Fruit fly (Drosophila melanogaster) whole organism, embryonic: ENCODE data around the gene CG14402.

Experiments used
- Asciz ChIP-seq: fragments of 200-800 bp; sonication (Bioruptor generic); optimal IDR thresholded peaks from 2 replicates; lab custom pipeline; 2017; ENCODE audit warnings: missing biosample characterization, mild to moderate bottlenecking, missing genetic modification characterization, missing genetic modification reagents
- Blimp-1 ChIP-seq: fragments of 200-800 bp; sonication (Bioruptor generic); optimal IDR thresholded peaks from 3 replicates; lab custom pipeline; 2018; ENCODE audit warnings: missing biosample characterization, missing genetic modification characterization, mild to moderate bottlenecking, moderate library complexity, missing genetic modification reagents
- BtbVII ChIP-seq: fragments of 200-800 bp; sonication (Bioruptor generic); optimal IDR thresholded peaks from 3 replicates; lab custom pipeline; 2017; ENCODE audit warnings: missing biosample characterization, mild to moderate bottlenecking, missing genetic modification characterization
- CG10274 ChIP-seq: fragments of 200-800 bp; sonication (Bioruptor generic); optimal IDR thresholded peaks from 3 replicates; lab custom pipeline; 2017; ENCODE audit warnings: missing biosample characterization, mild to moderate bottlenecking, missing genetic modification characterization
- CG10543 ChIP-seq: fragments of 200-800 bp; sonication (Bioruptor generic); optimal IDR thresholded peaks from 3 replicates; lab custom pipeline; 2017; ENCODE audit warnings: missing biosample characterization, mild to moderate bottlenecking, missing genetic modification characterization, moderate library complexity
- CG11456 ChIP-seq: fragments of 200-800 bp; sonication (Bioruptor generic); IDR thresholded peaks from 3 replicates; pipeline ENCODE4 v1.3.6; 2022; ENCODE audit warnings: missing biosample characterization, missing genetic modification characterization
- CG13424 ChIP-seq: fragments of 200-800 bp; sonication (Bioruptor generic); optimal IDR thresholded peaks from 2 replicates; lab custom pipeline; 2019; ENCODE audit warnings: missing biosample characterization, mild to moderate bottlenecking, missing genetic modification characterization, moderate library complexity
- CG14441 ChIP-seq: fragments of 200-800 bp; sonication (Bioruptor generic); IDR thresholded peaks from 2 replicates; pipeline ENCODE4 v1.3.6; 2022; ENCODE audit warnings: missing biosample characterization, missing genetic modification characterization
- CG14710 ChIP-seq: fragments of 200-800 bp; sonication (Bioruptor generic); optimal IDR thresholded peaks from 3 replicates; lab custom pipeline; 2019; ENCODE audit warnings: missing biosample characterization, mild to moderate bottlenecking, missing genetic modification characterization, moderate library complexity
- CG16863 ChIP-seq: fragments of 200-800 bp; sonication (Bioruptor generic); optimal IDR thresholded peaks from 3 replicates; lab custom pipeline; 2016; ENCODE audit warnings: missing biosample characterization, missing genetic modification characterization
- CG17186 ChIP-seq: fragments of 200-800 bp; sonication (Bioruptor generic); optimal IDR thresholded peaks from 3 replicates; lab custom pipeline; 2017; ENCODE audit warnings: missing biosample characterization, missing genetic modification reagents, missing genetic modification characterization
- CG18262 ChIP-seq: fragments of 200-800 bp; optimal IDR thresholded peaks from 3 replicates; lab custom pipeline; 2019; ENCODE audit warnings: missing biosample characterization, mild to moderate bottlenecking, missing genetic modification characterization, moderate library complexity
- CG2875 ChIP-seq: fragments of 200-800 bp; sonication (Bioruptor generic); optimal IDR thresholded peaks from 2 replicates; lab custom pipeline; 2017; ENCODE audit warnings: missing biosample characterization, mild to moderate bottlenecking, missing genetic modification characterization, missing genetic modification reagents
- CG30403 ChIP-seq: fragments of 200-800 bp; sonication (Bioruptor generic); optimal IDR thresholded peaks from 3 replicates; lab custom pipeline; 2016; ENCODE audit warnings: missing biosample characterization, missing genetic modification characterization
- CG4282 ChIP-seq: fragments of 200-800 bp; sonication (Bioruptor generic); optimal IDR thresholded peaks from 2 replicates; lab custom pipeline; 2016; ENCODE audit warnings: missing biosample characterization, missing genetic modification characterization
- CG4707 ChIP-seq: fragments of 200-800 bp; sonication (Bioruptor generic); optimal IDR thresholded peaks from 2 replicates; lab custom pipeline; 2018; ENCODE audit warnings: missing biosample characterization, mild to moderate bottlenecking, missing genetic modification characterization, moderate library complexity
- CG6254 ChIP-seq: fragments of 200-800 bp; sonication (Bioruptor generic); optimal IDR thresholded peaks from 3 replicates; lab custom pipeline; 2017; ENCODE audit warnings: mild to moderate bottlenecking, missing biosample characterization, missing genetic modification reagents, missing genetic modification characterization
- CG8281 ChIP-seq: fragments of 200-800 bp; sonication (Bioruptor generic); optimal IDR thresholded peaks from 2 replicates; lab custom pipeline; 2018; ENCODE audit warnings: missing biosample characterization, mild to moderate bottlenecking, missing genetic modification characterization, moderate library complexity
- D19A ChIP-seq: fragments of 200-800 bp; optimal IDR thresholded peaks from 3 replicates; lab custom pipeline; 2019; ENCODE audit warnings: missing biosample characterization, mild to moderate bottlenecking, missing genetic modification characterization, moderate library complexity
- D19B ChIP-seq: fragments of 200-800 bp; sonication (Bioruptor generic); optimal IDR thresholded peaks from 2 replicates; lab custom pipeline; 2017; ENCODE audit warnings: missing biosample characterization, mild to moderate bottlenecking, missing genetic modification characterization
- Deaf1 ChIP-seq: fragments of 200-800 bp; optimal IDR thresholded peaks from 3 replicates; lab custom pipeline; 2019; ENCODE audit warnings: missing biosample characterization, mild to moderate bottlenecking, missing genetic modification characterization, moderate library complexity
- Dfd ChIP-seq, 2 experiments: fragments of >200 bp; optimal IDR thresholded peaks; 2 replicates each; lab custom pipeline; 2017; ENCODE audit warnings: missing biosample characterization in 2 of 2, missing genetic modification characterization in 2 of 2
- Fer1 ChIP-seq: fragments of 200-800 bp; sonication (Bioruptor generic); optimal IDR thresholded peaks from 2 replicates; lab custom pipeline; 2017; ENCODE audit warnings: missing biosample characterization, mild to moderate bottlenecking, missing genetic modification characterization
- H2.0 ChIP-seq: fragments of 200-800 bp; sonication (Bioruptor generic); IDR thresholded peaks from 2 replicates; pipeline ENCODE4 v1.3.6; 2022; ENCODE audit warnings: missing biosample characterization, missing genetic modification characterization
- HHEX ChIP-seq: fragments of 200-800 bp; sonication (Bioruptor generic); optimal IDR thresholded peaks from 3 replicates; lab custom pipeline; 2017; ENCODE audit warnings: missing biosample characterization, mild to moderate bottlenecking, missing genetic modification characterization, missing genetic modification reagents
- Med ChIP-seq: fragments of 200-800 bp; sonication (Bioruptor generic); peaks from one replicate; lab custom pipeline; 2016; ENCODE audit warnings: missing biosample characterization, missing genetic modification characterization, mild to moderate bottlenecking, inconsistent platforms, moderate library complexity
- NFAT ChIP-seq: fragments of 200-800 bp; sonication (Bioruptor generic); IDR thresholded peaks from 2 replicates; pipeline ENCODE4 v1.3.6; 2022; ENCODE audit warnings: missing biosample characterization, missing genetic modification characterization
- Nf-YB ChIP-seq: fragments of 200-800 bp; sonication (Bioruptor generic); optimal IDR thresholded peaks from 3 replicates; lab custom pipeline; 2019; ENCODE audit warnings: missing biosample characterization, mild to moderate bottlenecking, missing genetic modification characterization, moderate library complexity
- Xbp1 ChIP-seq: fragments of 200-800 bp; sonication (Bioruptor generic); optimal IDR thresholded peaks from 3 replicates; lab custom pipeline; 2016; ENCODE audit warnings: missing biosample characterization, mild to moderate bottlenecking, missing genetic modification characterization
- cg ChIP-seq: fragments of 200-800 bp; sonication (Bioruptor generic); optimal IDR thresholded peaks from 3 replicates; lab custom pipeline; 2019; ENCODE audit warnings: missing biosample characterization, mild to moderate bottlenecking, missing genetic modification characterization, moderate library complexity
- chinmo ChIP-seq: fragments of 200-800 bp; sonication (Bioruptor generic); IDR thresholded peaks from 4 replicates; pipeline ENCODE4 v1.3.6; 2022; ENCODE audit warnings: missing biosample characterization, missing genetic modification characterization; ENCODE audit not compliant: partially characterized antibody
- fru ChIP-seq: fragments of >200 bp; optimal IDR thresholded peaks from 2 replicates; lab custom pipeline; 2017
- gem ChIP-seq: fragments of 200-800 bp; sonication (Bioruptor generic); optimal IDR thresholded peaks from 2 replicates; lab custom pipeline; 2019; ENCODE audit warnings: missing biosample characterization, mild to moderate bottlenecking, missing genetic modification characterization, moderate library complexity
- gsb ChIP-seq: fragments of 200-800 bp; sonication (Bioruptor generic); IDR thresholded peaks from 2 replicates; pipeline ENCODE4 v1.3.6; 2022; ENCODE audit warnings: missing biosample characterization, missing genetic modification characterization
- hkb ChIP-seq, 2 experiments: fragments of 200-800 bp in 1 of 2; fragments of >200 bp in 1 of 2; sonication (Bioruptor generic) in 1 of 2; IDR thresholded peaks in 1 of 2; optimal IDR thresholded peaks in 1 of 2; 2 replicates each; pipeline versions ENCODE4 v1.3.6 to Lab custom; 2017 to 2022; ENCODE audit warnings: missing biosample characterization in 1 of 2, missing genetic modification characterization in 1 of 2
- ind ChIP-seq: fragments of 200-800 bp; sonication (Bioruptor generic); optimal IDR thresholded peaks from 3 replicates; lab custom pipeline; 2016; ENCODE audit warnings: missing biosample characterization, missing genetic modification characterization
- kah ChIP-seq: fragments of 200-800 bp; sonication (Bioruptor generic); optimal IDR thresholded peaks from 2 replicates; lab custom pipeline; 2018; ENCODE audit warnings: missing biosample characterization, mild to moderate bottlenecking, missing genetic modification characterization
- ken ChIP-seq: fragments of 200-800 bp; sonication (Bioruptor generic); IDR thresholded peaks from 3 replicates; pipeline ENCODE4 v1.3.6; 2022; ENCODE audit warnings: missing biosample characterization, missing genetic modification characterization
- klu ChIP-seq: fragments of 200-800 bp; sonication (Bioruptor generic); IDR thresholded peaks from 2 replicates; pipeline ENCODE4 v1.3.6; 2022; ENCODE audit warnings: missing biosample characterization, missing genetic modification characterization
- phol ChIP-seq: fragments of 200-800 bp; sonication (Bioruptor generic); optimal IDR thresholded peaks from 3 replicates; lab custom pipeline; 2018; ENCODE audit warnings: missing biosample characterization, mild to moderate bottlenecking, missing genetic modification characterization, moderate library complexity
- row ChIP-seq: fragments of 200-800 bp; sonication (Bioruptor generic); IDR thresholded peaks from 3 replicates; pipeline ENCODE4 v1.3.6; 2022; ENCODE audit warnings: missing biosample characterization, missing genetic modification characterization
- scrt ChIP-seq: fragments of 200-800 bp; sonication (Bioruptor generic); optimal IDR thresholded peaks from 2 replicates; lab custom pipeline; 2018; ENCODE audit warnings: missing biosample characterization, mild to moderate bottlenecking, missing genetic modification characterization, moderate library complexity
- stc ChIP-seq: fragments of 200-800 bp; sonication (Bioruptor generic); IDR thresholded peaks from 2 replicates; pipeline ENCODE4 v1.3.6; 2022; ENCODE audit warnings: missing biosample characterization, missing genetic modification characterization
- tup ChIP-seq: fragments of 200-800 bp; sonication (Bioruptor generic); optimal IDR thresholded peaks from 2 replicates; lab custom pipeline; 2016; ENCODE audit warnings: missing biosample characterization, mild to moderate bottlenecking, missing genetic modification characterization, moderate library complexity
- yki ChIP-seq: fragments of >200 bp; optimal IDR thresholded peaks from 3 replicates; lab custom pipeline; 2018

Gene CG14402

dm6 chr2L:20805624-20806339 lies 43.3 kb upstream of the CG14402 start (continued):
- TF ChIP-seq CG18262 (peak; percentile 96), CG6254 (GFP tag; lab: Kevin White, UChicago) (peak; percentile 88), H2.0 (GFP tag; lab: Robert Waterston, UW) (peak; percentile 93), tup (GFP tag; lab: Kevin White, UChicago) (peak; percentile 94), CG4282 (peak; percentile 63), yki (lab: Kevin White, UChicago) (no peak), gsb (peak; percentile 95), cg (GFP tag; lab: Kevin White, UChicago) (no peak), Asciz (peak; percentile 94), HHEX (GFP tag; lab: Kevin White, UChicago) (peak; percentile 96), ken (GFP tag; lab: Robert Waterston, UW) (peak; percentile 92), CG10274 (peak; percentile 85), Dfd (GFP tag; optimal IDR thresholded peaks at IDR 0.05; lab: Kevin White, UChicago) (no peak), Fer1 (peak; percentile 98), scrt (GFP tag; lab: Kevin White, UChicago) (peak; percentile 89), kah (GFP tag; lab: Kevin White, UChicago) (peak; percentile 89), CG2875 (GFP tag; lab: Kevin White, UChicago) (peak; percentile 95), row (GFP tag; lab: Robert Waterston, UW) (peak; percentile 99)
- TF ChIP-seq, all 482 proteins: peak for 447

- TF ChIP-seq NFAT (GFP tag; lab: Robert Waterston, UW) (no peak), CG8281 (tag; lab: Kevin White, UChicago) (peak; percentile 91), D19B (GFP tag; lab: Kevin White, UChicago) (no peak), Med (GFP tag; lab: Kevin White, UChicago) (peak; percentile 67), klu (GFP tag; lab: Robert Waterston, UW) (0 out of 2 replicates have a peak, but pooled peaks have one; percentile 8), CG14441 (GFP tag; lab: Robert Waterston, UW) (no peak), chinmo (GFP tag; lab: Robert Waterston, UW) (0 out of 4 replicates have a peak, but pooled peaks have one; percentile 37), Blimp-1 (GFP tag; lab: Kevin White, UChicago) (no peak)
These were observed 42.5 kb upstream of the CG14402 start for dm6 chr2L:20806619-20807018.

- TF ChIP-seq CG11456 (GFP tag; lab: Robert Waterston, UW) (no peak), Xbp1 (peak; percentile 13), CG10543 (GFP tag; lab: Kevin White, UChicago) (peak; percentile 19), phol (peak; percentile 44), BtbVII (GFP tag; lab: Kevin White, UChicago) (peak; percentile 64), Nf-YB (GFP tag; lab: Kevin White, UChicago) (no peak), gem (tag; lab: Kevin White, UChicago) (peak; percentile 76), Deaf1 (tag; lab: Kevin White, UChicago) (peak; percentile 63), CG14710 (tag; lab: Kevin White, UChicago) (no peak), CG13424 (tag; lab: Kevin White, UChicago) (peak; percentile 55), stc (0 out of 2 replicates have a peak, but pooled peaks have one; percentile 8), ind (GFP tag; lab: Kevin White, UChicago) (peak; percentile 34), fru (lab: Kevin White, UChicago) (no peak), CG16863 (GFP tag; lab: Kevin White, UChicago) (no peak), CG17186 (GFP tag; lab: Kevin White, UChicago) (no peak), CG30403 (peak; percentile 34), CG4707 (peak; percentile 41), Asciz (peak; percentile 55), hkb (optimal IDR thresholded peaks at IDR 0.05; lab: Kevin White, UChicago) (no peak), hkb (GFP tag; IDR thresholded peaks at IDR 0.05; lab: Robert Waterston, UW) (peak; percentile 65), D19A (tag; lab: Kevin White, UChicago) (peak; percentile 43)
These were observed 41.2 kb upstream of the CG14402 start for dm6 chr2L:20807617-20808509.
